Worm (Caenorhabditis elegans): ENCODE results near the gene bcc-1.

- TF ChIP-seq mdl-1 (tag; optimal IDR thresholded peaks at IDR 0.05) (no peak), nhr-237 (tag; optimal IDR thresholded peaks at IDR 0.05) (no peak), nhr-23 (tag; optimal IDR thresholded peaks at IDR 0.05) (no peak), R02D3.7 (tag; optimal IDR thresholded peaks at IDR 0.05) (no peak), nhr-25 (tag; optimal IDR thresholded peaks at IDR 0.05) (no peak), ceh-16 (tag; optimal IDR thresholded peaks at IDR 0.05) (no peak), mab-5 (tag; optimal IDR thresholded peaks at IDR 0.05) (no peak)
Measured at ce11 chrIV:11038218-11038617, 54.1 kb downstream of the bcc-1 start.
